1 fruit fly cellular context compared by ENCODE assay signal in the genomic region with DNA sequence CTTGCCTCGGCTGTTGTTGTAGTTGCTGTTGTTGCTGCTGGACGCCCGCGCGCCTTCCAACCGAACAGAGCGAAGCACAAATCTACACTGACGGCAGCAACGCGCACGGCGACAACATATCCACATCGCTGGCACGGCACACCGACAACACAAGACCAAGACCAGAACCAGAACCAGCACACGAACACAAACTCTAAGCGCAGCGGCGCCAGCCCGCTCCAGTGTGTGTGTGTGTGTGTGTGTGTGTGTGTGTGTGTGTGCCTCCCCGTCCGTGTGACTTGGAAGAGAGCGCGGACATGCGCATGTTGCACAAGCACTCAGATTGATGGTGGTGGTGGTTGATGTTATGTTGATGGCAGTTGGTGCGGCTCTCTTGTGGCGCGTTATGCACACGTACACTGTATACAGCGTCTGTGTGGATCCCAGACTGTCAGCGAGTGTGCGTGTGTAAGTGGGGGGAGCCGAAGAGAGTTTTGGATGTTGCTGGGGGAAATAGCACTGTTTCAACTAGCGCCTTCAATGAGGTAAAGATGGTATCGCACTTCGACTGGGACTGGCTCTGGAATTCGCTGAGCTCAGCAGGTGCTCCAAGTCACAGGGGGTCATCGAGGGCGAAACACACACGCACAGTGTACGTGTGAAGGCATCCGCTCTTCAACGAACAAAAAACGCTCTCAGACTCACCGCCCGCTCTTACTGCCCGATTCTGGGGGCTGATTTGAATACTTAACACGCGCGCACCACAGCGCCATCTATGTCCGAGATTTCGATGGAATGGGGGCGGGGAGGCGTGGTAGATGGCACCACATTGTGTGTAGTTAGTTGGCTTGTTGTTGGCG.
A peak's percentile ranks its signal among the peaks of the same experiment; 100 is the strongest.
TF ChIP-seq lines count a peak whose summit lies in the region.

No protein-coding gene starts in this region.

TF ChIP-seq in whole organism, embryonic, 481 proteins besides CTCF, POLR2A, EP300 and RAD21 (continued from another document):
- TF ChIP-seq CG32767 (GFP tag; IDR thresholded peaks at IDR 0.05; lab: Robert Waterston, UW) = peak; percentile 43; the same call in 1 of the 2 replicates
- TF ChIP-seq sqz (GFP tag; optimal IDR thresholded peaks at IDR 0.05; lab: Kevin White, UChicago) = no peak
- no peak for TF ChIP-seq dmrt11E (tag; optimal IDR thresholded peaks at IDR 0.05; lab: Kevin White, UChicago)
- TF ChIP-seq CG14965 (GFP tag; optimal IDR thresholded peaks at IDR 0.05; lab: Kevin White, UChicago; ENCODE audit: borderline replicate concordance) = no peak
- no peak for TF ChIP-seq bab2 (GFP tag; optimal IDR thresholded peaks at IDR 0.05; lab: Kevin White, UChicago)
- peak; percentile 50 for TF ChIP-seq chm (GFP tag; IDR thresholded peaks at IDR 0.05; lab: Robert Waterston, UW)
- TF ChIP-seq otp (GFP tag; IDR thresholded peaks at IDR 0.05; lab: Robert Waterston, UW) = peak; percentile 10; the same call in 1 of the 3 replicates
- peak; percentile 62 for TF ChIP-seq Deaf1 (tag; optimal IDR thresholded peaks at IDR 0.05; lab: Kevin White, UChicago)
- TF ChIP-seq CG6254 (GFP tag; optimal IDR thresholded peaks at IDR 0.05; lab: Kevin White, UChicago) = peak; percentile 95
- peak; percentile 32 for TF ChIP-seq seq (GFP tag; IDR thresholded peaks at IDR 0.05; lab: Robert Waterston, UW)
- TF ChIP-seq pho (GFP tag; optimal IDR thresholded peaks at IDR 0.05; lab: Kevin White, UChicago) = no peak
- peak; percentile 82 for TF ChIP-seq Jarid2 (GFP tag; optimal IDR thresholded peaks at IDR 0.05; lab: Kevin White, UChicago)
- no peak for TF ChIP-seq hbn (GFP tag; IDR thresholded peaks at IDR 0.05; lab: Robert Waterston, UW; ENCODE audit: partially characterized antibody)
- TF ChIP-seq ewg (GFP tag; optimal IDR thresholded peaks at IDR 0.05; lab: Kevin White, UChicago) = peak; percentile 93
- TF ChIP-seq stc (GFP tag; IDR thresholded peaks at IDR 0.05; lab: Robert Waterston, UW) = no peak
- no peak for TF ChIP-seq gce (GFP tag; IDR thresholded peaks at IDR 0.05; lab: Robert Waterston, UW)
- no peak for TF ChIP-seq Sox102F (GFP tag; optimal IDR thresholded peaks at IDR 0.05; lab: Kevin White, UChicago)
- 0 out of 4 replicates have a peak, but pooled peaks have one; percentile 39 for TF ChIP-seq chinmo (GFP tag; IDR thresholded peaks at IDR 0.05; lab: Robert Waterston, UW; ENCODE audit: partially characterized antibody)
- peak; percentile 57; the same call in 1 of the 3 replicates for TF ChIP-seq ci (GFP tag; IDR thresholded peaks at IDR 0.05; lab: Robert Waterston, UW)
- no peak for TF ChIP-seq CG14710 (tag; optimal IDR thresholded peaks at IDR 0.05; lab: Kevin White, UChicago)
- no peak for TF ChIP-seq scrt (GFP tag; optimal IDR thresholded peaks at IDR 0.05; lab: Kevin White, UChicago)
- TF ChIP-seq ato (GFP tag; IDR thresholded peaks at IDR 0.05; lab: Robert Waterston, UW; ENCODE audit: partially characterized antibody) = 0 out of 2 replicates have a peak, but pooled peaks have one; percentile 35
- no peak for TF ChIP-seq Fer2 (tag; optimal IDR thresholded peaks at IDR 0.05; lab: Kevin White, UChicago)
- TF ChIP-seq Bgb (GFP tag; IDR thresholded peaks at IDR 0.05; lab: Robert Waterston, UW; ENCODE audit: partially characterized antibody) = no peak
- TF ChIP-seq Hey (tag; optimal IDR thresholded peaks at IDR 0.05; lab: Kevin White, UChicago) = no peak
- no peak for TF ChIP-seq abd-A (tag; optimal IDR thresholded peaks at IDR 0.05; lab: Kevin White, UChicago)
- no peak for TF ChIP-seq stwl (tag; optimal IDR thresholded peaks at IDR 0.05; lab: Kevin White, UChicago)
- TF ChIP-seq CG10543 (GFP tag; optimal IDR thresholded peaks at IDR 0.05; lab: Kevin White, UChicago) = peak; percentile 50
- TF ChIP-seq ab (GFP tag; optimal IDR thresholded peaks at IDR 0.05; lab: Kevin White, UChicago) = no peak
- no peak for TF ChIP-seq tgo (GFP tag; IDR thresholded peaks at IDR 0.05; lab: Robert Waterston, UW)
- TF ChIP-seq CG17912 (GFP tag; optimal IDR thresholded peaks at IDR 0.05; lab: Kevin White, UChicago) = no peak
- TF ChIP-seq CG12155 (GFP tag; optimal IDR thresholded peaks at IDR 0.05; lab: Kevin White, UChicago) = no peak
- no peak for TF ChIP-seq pum (GFP tag; optimal IDR thresholded peaks at IDR 0.05; lab: Kevin White, UChicago)
- TF ChIP-seq disco-r (GFP tag; optimal IDR thresholded peaks at IDR 0.05; lab: Kevin White, UChicago) = no peak
- no peak for TF ChIP-seq CG10431 (GFP tag; optimal IDR thresholded peaks at IDR 0.05; lab: Kevin White, UChicago)
- TF ChIP-seq Dll (GFP tag; IDR thresholded peaks at IDR 0.05; lab: Robert Waterston, UW; ENCODE audit: partially characterized antibody) = 0 out of 4 replicates have a peak, but pooled peaks have one; percentile 40
- TF ChIP-seq gt (GFP tag; IDR thresholded peaks at IDR 0.05; lab: Robert Waterston, UW) = no peak
- TF ChIP-seq dysf (GFP tag; IDR thresholded peaks at IDR 0.05; lab: Robert Waterston, UW) = no peak
- no peak for TF ChIP-seq E2f1 (GFP tag; IDR thresholded peaks at IDR 0.05; lab: Robert Waterston, UW)
- TF ChIP-seq CG11093 (GFP tag; IDR thresholded peaks at IDR 0.05; lab: Robert Waterston, UW) = 0 out of 3 replicates have a peak, but pooled peaks have one; percentile 23
- no peak for TF ChIP-seq pfk (GFP tag; optimal IDR thresholded peaks at IDR 0.05; lab: Kevin White, UChicago)
- TF ChIP-seq sim (GFP tag; IDR thresholded peaks at IDR 0.05; lab: Robert Waterston, UW) = no peak
- no peak for TF ChIP-seq Doc3 (GFP tag; IDR thresholded peaks at IDR 0.05; lab: Robert Waterston, UW; ENCODE audit: partially characterized antibody)
- no peak for TF ChIP-seq CG12659 (GFP tag; optimal IDR thresholded peaks at IDR 0.05; lab: Kevin White, UChicago)
- no peak for TF ChIP-seq Sox100B (GFP tag; optimal IDR thresholded peaks at IDR 0.05; lab: Kevin White, UChicago)
- TF ChIP-seq twi (tag; optimal IDR thresholded peaks at IDR 0.05; lab: Kevin White, UChicago) = peak; percentile 0
- TF ChIP-seq Dek (tag; optimal IDR thresholded peaks at IDR 0.05; lab: Kevin White, UChicago) = no peak
- TF ChIP-seq CG17186 (GFP tag; optimal IDR thresholded peaks at IDR 0.05; lab: Kevin White, UChicago) = no peak
- peak; percentile 6; the same call in 1 of the 2 replicates for TF ChIP-seq CG32532 (GFP tag; IDR thresholded peaks at IDR 0.05; lab: Robert Waterston, UW)
- TF ChIP-seq CG8478 (optimal IDR thresholded peaks at IDR 0.05; lab: Kevin White, UChicago) = peak; percentile 99
- peak; percentile 69 for TF ChIP-seq onecut (GFP tag; IDR thresholded peaks at IDR 0.05; lab: Robert Waterston, UW)
- TF ChIP-seq CG5180 (GFP tag; optimal IDR thresholded peaks at IDR 0.05; lab: Kevin White, UChicago) = peak; percentile 84
- TF ChIP-seq run (tag; optimal IDR thresholded peaks at IDR 0.05; lab: Kevin White, UChicago) = no peak
- no peak for TF ChIP-seq ssp (GFP tag; IDR thresholded peaks at IDR 0.05; lab: Robert Waterston, UW)
- TF ChIP-seq CG14014 (GFP tag; IDR thresholded peaks at IDR 0.05; lab: Robert Waterston, UW) = no peak
- TF ChIP-seq grn (GFP tag; optimal IDR thresholded peaks at IDR 0.05; lab: Kevin White, UChicago) = peak; percentile 9
- TF ChIP-seq HLH54F (GFP tag; optimal IDR thresholded peaks at IDR 0.05; lab: Kevin White, UChicago) = no peak
- no peak for TF ChIP-seq D (optimal IDR thresholded peaks at IDR 0.05; lab: Kevin White, UChicago)
- no peak for TF ChIP-seq D (GFP tag; optimal IDR thresholded peaks at IDR 0.05; lab: Kevin White, UChicago)
- TF ChIP-seq CG9437 (GFP tag; optimal IDR thresholded peaks at IDR 0.05; lab: Kevin White, UChicago) = no peak
- no peak for TF ChIP-seq CG14441 (GFP tag; IDR thresholded peaks at IDR 0.05; lab: Robert Waterston, UW)
- no peak for TF ChIP-seq CG17829 (tag; optimal IDR thresholded peaks at IDR 0.05; lab: Kevin White, UChicago)
- TF ChIP-seq Doc2 (GFP tag; IDR thresholded peaks at IDR 0.05; lab: Robert Waterston, UW) = no peak
- 0 out of 2 replicates have a peak, but pooled peaks have one; percentile 30 for TF ChIP-seq Nf-YA (GFP tag; IDR thresholded peaks at IDR 0.05; lab: Robert Waterston, UW)
- no peak for TF ChIP-seq HLH4C (GFP tag; IDR thresholded peaks at IDR 0.05; lab: Robert Waterston, UW; ENCODE audit: partially characterized antibody)
- TF ChIP-seq HHEX (GFP tag; optimal IDR thresholded peaks at IDR 0.05; lab: Kevin White, UChicago) = no peak
- TF ChIP-seq Fer1 (GFP tag; optimal IDR thresholded peaks at IDR 0.05; lab: Kevin White, UChicago) = no peak
- TF ChIP-seq ara (GFP tag; IDR thresholded peaks at IDR 0.05; lab: Robert Waterston, UW) = no peak
- no peak for TF ChIP-seq exex (tag; optimal IDR thresholded peaks at IDR 0.05; lab: Kevin White, UChicago)
- TF ChIP-seq CG34224 (GFP tag; IDR thresholded peaks at IDR 0.05; lab: Robert Waterston, UW; ENCODE audit: partially characterized antibody) = peak; percentile 39; the same call in 1 of the 3 replicates
- peak; percentile 51 for TF ChIP-seq yki (optimal IDR thresholded peaks at IDR 0.05; lab: Kevin White, UChicago)
- TF ChIP-seq amos (GFP tag; IDR thresholded peaks at IDR 0.05; lab: Robert Waterston, UW; ENCODE audit: partially characterized antibody) = no peak
- TF ChIP-seq Oli (tag; optimal IDR thresholded peaks at IDR 0.05; lab: Kevin White, UChicago) = no peak
- no peak for TF ChIP-seq pb (GFP tag; optimal IDR thresholded peaks at IDR 0.05; lab: Kevin White, UChicago)
- TF ChIP-seq zen (tag; optimal IDR thresholded peaks at IDR 0.05; lab: Kevin White, UChicago) = no peak
- 0 out of 2 replicates have a peak, but pooled peaks have one; percentile 36 for TF ChIP-seq CG42726 (GFP tag; IDR thresholded peaks at IDR 0.05; lab: Robert Waterston, UW; ENCODE audit: partially characterized antibody)
- no peak for TF ChIP-seq slp2 (GFP tag; optimal IDR thresholded peaks at IDR 0.05; lab: Kevin White, UChicago)
- TF ChIP-seq Adf1 (GFP tag; IDR thresholded peaks at IDR 0.05; lab: Robert Waterston, UW) = peak; percentile 67
- TF ChIP-seq zen2 (GFP tag; IDR thresholded peaks at IDR 0.05; lab: Robert Waterston, UW; ENCODE audit: partially characterized antibody) = peak; percentile 48; the same call in 1 of the 3 replicates
- TF ChIP-seq Xbp1 (GFP tag; optimal IDR thresholded peaks at IDR 0.05; lab: Kevin White, UChicago) = no peak
- peak; percentile 63 for TF ChIP-seq sna (GFP tag; IDR thresholded peaks at IDR 0.05; lab: Robert Waterston, UW; ENCODE audit: partially characterized antibody)
- no peak for TF ChIP-seq CG3407 (GFP tag; optimal IDR thresholded peaks at IDR 0.05; lab: Kevin White, UChicago)
- peak; percentile 30; the same call in 1 of the 2 replicates for TF ChIP-seq vvl (GFP tag; IDR thresholded peaks at IDR 0.05; lab: Robert Waterston, UW)
- peak; percentile 4 for TF ChIP-seq Dp (GFP tag; optimal IDR thresholded peaks at IDR 0.05; lab: Kevin White, UChicago)
- TF ChIP-seq CG8944 (GFP tag; optimal IDR thresholded peaks at IDR 0.05; lab: Kevin White, UChicago) = no peak
- TF ChIP-seq lab (GFP tag; optimal IDR thresholded peaks at IDR 0.05; lab: Kevin White, UChicago) = no peak
- TF ChIP-seq CG1603 (tag; optimal IDR thresholded peaks at IDR 0.05; lab: Kevin White, UChicago) = no peak
- peak; percentile 39; the same call in 1 of the 3 replicates for TF ChIP-seq z (GFP tag; IDR thresholded peaks at IDR 0.05; lab: Robert Waterston, UW)
- TF ChIP-seq CG10979 (tag; optimal IDR thresholded peaks at IDR 0.05; lab: Kevin White, UChicago) = no peak
- no peak for TF ChIP-seq CG4820 (GFP tag; optimal IDR thresholded peaks at IDR 0.05; lab: Kevin White, UChicago)
- 0 out of 3 replicates have a peak, but pooled peaks have one; percentile 51 for TF ChIP-seq CG11456 (GFP tag; IDR thresholded peaks at IDR 0.05; lab: Robert Waterston, UW)
- TF ChIP-seq chif (GFP tag; optimal IDR thresholded peaks at IDR 0.05; lab: Kevin White, UChicago) = no peak
- no peak for TF ChIP-seq en (GFP tag; optimal IDR thresholded peaks at IDR 0.05; lab: Kevin White, UChicago)
- no peak for TF ChIP-seq CrebB (tag; optimal IDR thresholded peaks at IDR 0.05; lab: Kevin White, UChicago)
- peak; percentile 79 for TF ChIP-seq Nf-YC (tag; optimal IDR thresholded peaks at IDR 0.05; lab: Kevin White, UChicago)
- no peak for TF ChIP-seq CG7556 (GFP tag; optimal IDR thresholded peaks at IDR 0.05; lab: Kevin White, UChicago)
- TF ChIP-seq CG11247 (GFP tag; IDR thresholded peaks at IDR 0.05; lab: Robert Waterston, UW) = 0 out of 2 replicates have a peak, but pooled peaks have one; percentile 33
- no peak for TF ChIP-seq bigmax (GFP tag; optimal IDR thresholded peaks at IDR 0.05; lab: Kevin White, UChicago)
- peak; percentile 45 for TF ChIP-seq CG15601 (tag; optimal IDR thresholded peaks at IDR 0.05; lab: Kevin White, UChicago)
- TF ChIP-seq CG7271 (tag; optimal IDR thresholded peaks at IDR 0.05; lab: Kevin White, UChicago) = no peak
- TF ChIP-seq CG18619 (GFP tag; optimal IDR thresholded peaks at IDR 0.05; lab: Kevin White, UChicago) = no peak
- TF ChIP-seq kni (GFP tag; optimal IDR thresholded peaks at IDR 0.05; lab: Kevin White, UChicago) = peak; percentile 70
- TF ChIP-seq CG13775 (GFP tag; optimal IDR thresholded peaks at IDR 0.05; lab: Kevin White, UChicago) = no peak
- TF ChIP-seq nau (GFP tag; optimal IDR thresholded peaks at IDR 0.05; lab: Kevin White, UChicago) = no peak
- TF ChIP-seq Hsf (GFP tag; optimal IDR thresholded peaks at IDR 0.05; lab: Kevin White, UChicago) = no peak
- TF ChIP-seq Ptx1 (GFP tag; IDR thresholded peaks at IDR 0.05; lab: Robert Waterston, UW) = no peak
- TF ChIP-seq vnd (GFP tag; IDR thresholded peaks at IDR 0.05; lab: Robert Waterston, UW; ENCODE audit: partially characterized antibody) = no peak
- no peak for TF ChIP-seq btn (GFP tag; optimal IDR thresholded peaks at IDR 0.05; lab: Kevin White, UChicago)
- TF ChIP-seq CG3065 (GFP tag; optimal IDR thresholded peaks at IDR 0.05; lab: Kevin White, UChicago) = peak; percentile 90
- TF ChIP-seq mld (GFP tag; IDR thresholded peaks at IDR 0.05; lab: Robert Waterston, UW; ENCODE audit: partially characterized antibody) = no peak
- peak; percentile 77 for TF ChIP-seq Med (GFP tag; lab: Kevin White, UChicago)
- TF ChIP-seq CG1529 (GFP tag; optimal IDR thresholded peaks at IDR 0.05; lab: Kevin White, UChicago) = no peak
- no peak for TF ChIP-seq CG13287 (GFP tag; IDR thresholded peaks at IDR 0.05; lab: Robert Waterston, UW; ENCODE audit: partially characterized antibody)
